Fruit fly (Drosophila melanogaster) whole organism, embryonic: ENCODE results near the gene CG2652.

Source experiments
- BEAF-32 ChIP-seq: fragments of 200-800 bp; sonication (Bioruptor generic); optimal IDR thresholded peaks from 3 replicates; lab custom pipeline; 2017; ENCODE audit warnings: missing biosample characterization, missing genetic modification characterization, mild to moderate bottlenecking, moderate library complexity, missing genetic modification reagents
- Bdp1 ChIP-seq: fragments of 200-800 bp; sonication (Bioruptor generic); optimal IDR thresholded peaks from 3 replicates; lab custom pipeline; 2016; ENCODE audit warnings: missing biosample characterization, missing genetic modification characterization
- CG15514 ChIP-seq: fragments of 200-800 bp; sonication (Bioruptor generic); optimal IDR thresholded peaks from 3 replicates; lab custom pipeline; 2017; ENCODE audit warnings: missing biosample characterization, missing genetic modification characterization, mild to moderate bottlenecking, moderate library complexity, missing genetic modification reagents
- CG1603 ChIP-seq: fragments of 200-800 bp; sonication (Bioruptor generic); optimal IDR thresholded peaks from 2 replicates; lab custom pipeline; 2019; ENCODE audit warnings: missing biosample characterization, mild to moderate bottlenecking, missing genetic modification characterization, moderate library complexity
- CG17328 ChIP-seq: fragments of 200-800 bp; sonication (Bioruptor generic); IDR thresholded peaks from 2 replicates; pipeline ENCODE4 v1.3.6; 2022; ENCODE audit warnings: missing biosample characterization, missing genetic modification characterization
- CG17829 ChIP-seq: fragments of 200-800 bp; optimal IDR thresholded peaks from 2 replicates; lab custom pipeline; 2019; ENCODE audit warnings: missing biosample characterization, mild to moderate bottlenecking, missing genetic modification characterization, moderate library complexity
- CG2678 ChIP-seq: fragments of 200-800 bp; sonication (Bioruptor generic); optimal IDR thresholded peaks from 3 replicates; lab custom pipeline; 2019; ENCODE audit warnings: missing biosample characterization, mild to moderate bottlenecking, missing genetic modification characterization, moderate library complexity
- CG31441 ChIP-seq: fragments of 200-800 bp; sonication (Bioruptor generic); IDR thresholded peaks from 2 replicates; pipeline ENCODE4 v1.3.6; 2022; ENCODE audit warnings: missing biosample characterization, missing genetic modification characterization
- CG3407 ChIP-seq: fragments of 200-800 bp; sonication (Bioruptor generic); optimal IDR thresholded peaks from 2 replicates; lab custom pipeline; 2018; ENCODE audit warnings: missing biosample characterization, mild to moderate bottlenecking, missing genetic modification characterization
- CG4730 ChIP-seq: fragments of 200-800 bp; sonication (Bioruptor generic); IDR thresholded peaks from 2 replicates; pipeline ENCODE4 v1.3.6; 2022; ENCODE audit warnings: missing biosample characterization, missing genetic modification characterization
- CG7745 ChIP-seq: fragments of 200-800 bp; sonication (Bioruptor generic); optimal IDR thresholded peaks from 2 replicates; lab custom pipeline; 2018; ENCODE audit warnings: missing biosample characterization, mild to moderate bottlenecking, missing genetic modification characterization, moderate library complexity
- CG8089 ChIP-seq: fragments of 200-800 bp; sonication (Bioruptor generic); optimal IDR thresholded peaks from 3 replicates; lab custom pipeline; 2016; ENCODE audit warnings: missing biosample characterization, missing genetic modification characterization
- CG8924 ChIP-seq: fragments of 200-800 bp; optimal IDR thresholded peaks from 3 replicates; lab custom pipeline; 2019; ENCODE audit warnings: missing biosample characterization, mild to moderate bottlenecking, missing genetic modification characterization, moderate library complexity
- Dll ChIP-seq: fragments of 200-800 bp; sonication (Bioruptor generic); IDR thresholded peaks from 4 replicates; pipeline ENCODE4 v1.3.6; 2022; ENCODE audit warnings: missing biosample characterization, missing genetic modification characterization; ENCODE audit not compliant: partially characterized antibody
- Doc3 ChIP-seq: fragments of 200-800 bp; sonication (Bioruptor generic); IDR thresholded peaks from 3 replicates; pipeline ENCODE4 v1.3.6; 2022; ENCODE audit warnings: missing biosample characterization, missing genetic modification characterization; ENCODE audit not compliant: partially characterized antibody
- E2f2 ChIP-seq: fragments of 200-800 bp; sonication (Bioruptor generic); IDR thresholded peaks from 2 replicates; pipeline ENCODE4 v1.3.6; 2022; ENCODE audit warnings: missing biosample characterization, missing genetic modification characterization
- HLH4C ChIP-seq: fragments of 200-800 bp; sonication (Bioruptor generic); IDR thresholded peaks from 3 replicates; pipeline ENCODE4 v1.3.6; 2022; ENCODE audit warnings: missing biosample characterization, missing genetic modification characterization; ENCODE audit not compliant: partially characterized antibody
- MBD-R2 ChIP-seq: fragments of 200-800 bp; sonication (Bioruptor generic); IDR thresholded peaks from 2 replicates; pipeline ENCODE4 v1.3.6; 2022; ENCODE audit warnings: missing biosample characterization, missing genetic modification characterization
- Max ChIP-seq: fragments of 200-800 bp; sonication (Bioruptor generic); optimal IDR thresholded peaks from 2 replicates; lab custom pipeline; 2016; ENCODE audit warnings: missing biosample characterization, mild to moderate bottlenecking, missing genetic modification characterization
- Myb ChIP-seq: fragments of 200-800 bp; sonication (Bioruptor generic); optimal IDR thresholded peaks from 2 replicates; lab custom pipeline; 2016; ENCODE audit warnings: missing biosample characterization, missing genetic modification characterization
- Pdp1 ChIP-seq, 2 experiments: fragments of 200-800 bp; sonication (Bioruptor generic); optimal IDR thresholded peaks; 3 replicates each; lab custom pipeline; 2016; ENCODE audit warnings: missing biosample characterization in 2 of 2, missing genetic modification characterization in 2 of 2, mild to moderate bottlenecking in 1 of 2, moderate library complexity in 1 of 2
- Scr ChIP-seq: fragments of 200-800 bp; sonication (Bioruptor generic); IDR thresholded peaks from 2 replicates; pipeline ENCODE4 v1.3.6; 2022; ENCODE audit warnings: missing biosample characterization, missing genetic modification characterization; ENCODE audit not compliant: partially characterized antibody
- Sry-β ChIP-seq: fragments of 200-800 bp; sonication (Bioruptor generic); optimal IDR thresholded peaks from 2 replicates; lab custom pipeline; 2018; ENCODE audit warnings: missing biosample characterization, mild to moderate bottlenecking, missing genetic modification characterization, moderate library complexity
- Sry-δ ChIP-seq: fragments of 200-800 bp; sonication (Bioruptor generic); optimal IDR thresholded peaks from 2 replicates; lab custom pipeline; 2016; ENCODE audit warnings: missing biosample characterization, missing genetic modification characterization
- Ssrp ChIP-seq: fragments of 200-800 bp; sonication (Bioruptor generic); optimal IDR thresholded peaks from 2 replicates; lab custom pipeline; 2018; ENCODE audit warnings: missing biosample characterization, mild to moderate bottlenecking, missing genetic modification characterization, moderate library complexity
- amos ChIP-seq: fragments of 200-800 bp; sonication (Bioruptor generic); IDR thresholded peaks from 2 replicates; pipeline ENCODE4 v1.3.6; 2022; ENCODE audit warnings: missing biosample characterization, missing genetic modification characterization; ENCODE audit not compliant: partially characterized antibody
- da ChIP-seq: fragments of 200-800 bp; sonication (Bioruptor generic); optimal IDR thresholded peaks from 2 replicates; lab custom pipeline; 2016; ENCODE audit warnings: missing biosample characterization, missing genetic modification characterization
- danr ChIP-seq: fragments of 200-800 bp; sonication (Bioruptor generic); IDR thresholded peaks from 2 replicates; pipeline ENCODE4 v1.3.6; 2022; ENCODE audit warnings: missing biosample characterization, missing genetic modification characterization
- dpn ChIP-seq, 2 experiments: fragments of 200-800 bp; sonication (Bioruptor generic); optimal IDR thresholded peaks; 3 replicates each; lab custom pipeline; 2016; ENCODE audit warnings: missing biosample characterization in 2 of 2, missing genetic modification characterization in 2 of 2
- esg ChIP-seq: fragments of 200-800 bp; sonication (Bioruptor generic); conservative IDR thresholded peaks from 2 replicates; pipeline ENCODE4 v1.3.6; 2022; ENCODE audit warnings: missing biosample characterization, missing genetic modification characterization
- gem ChIP-seq: fragments of 200-800 bp; sonication (Bioruptor generic); optimal IDR thresholded peaks from 2 replicates; lab custom pipeline; 2019; ENCODE audit warnings: missing biosample characterization, mild to moderate bottlenecking, missing genetic modification characterization, moderate library complexity
- grn ChIP-seq: fragments of 200-800 bp; sonication (Bioruptor generic); optimal IDR thresholded peaks from 3 replicates; lab custom pipeline; 2017; ENCODE audit warnings: missing biosample characterization, missing genetic modification characterization
- hth ChIP-seq: fragments of >200 bp; optimal IDR thresholded peaks from 2 replicates; lab custom pipeline; 2017; ENCODE audit warnings: inconsistent platforms
- insv ChIP-seq, 2 experiments: fragments of 200-800 bp; sonication (Bioruptor generic); optimal IDR thresholded peaks; 3 replicates each; lab custom pipeline; 2016 to 2018; ENCODE audit warnings: missing biosample characterization in 2 of 2, missing genetic modification characterization in 2 of 2
- mam ChIP-seq: fragments of 200-800 bp; sonication (Bioruptor generic); optimal IDR thresholded peaks from 3 replicates; lab custom pipeline; 2016; ENCODE audit warnings: missing biosample characterization, missing genetic modification characterization
- nom ChIP-seq: fragments of 200-800 bp; sonication (Bioruptor generic); optimal IDR thresholded peaks from 2 replicates; lab custom pipeline; 2017; ENCODE audit warnings: missing biosample characterization, missing genetic modification characterization, mild to moderate bottlenecking, moderate library complexity, missing genetic modification reagents
- pan ChIP-seq, 4 experiments: fragments of >200 bp in 3 of 4; fragments of 200-800 bp in 1 of 4; sonication (Bioruptor generic) in 1 of 4; optimal IDR thresholded peaks in 3 of 4; IDR thresholded peaks in 1 of 4; 2 replicates each; pipeline versions ENCODE4 v1.3.6 to Lab custom; 2017 to 2022; ENCODE audit warnings: missing biosample characterization in 2 of 4, missing genetic modification characterization in 2 of 4, mixed read lengths in 1 of 4
- prd ChIP-seq, 3 experiments: fragments of >200 bp in 2 of 3; fragments of 200-800 bp in 1 of 3; sonication (Bioruptor generic) in 1 of 3; optimal IDR thresholded peaks in 2 of 3; IDR thresholded peaks in 1 of 3; 2 replicates in 2 of 3; 3 replicates in 1 of 3; pipeline versions ENCODE4 v1.3.6 to Lab custom; 2017 to 2022; ENCODE audit warnings: missing biosample characterization in 1 of 3, missing genetic modification characterization in 1 of 3
- pzg ChIP-seq: fragments of 200-800 bp; sonication (Bioruptor generic); optimal IDR thresholded peaks from 3 replicates; lab custom pipeline; 2018; ENCODE audit warnings: missing biosample characterization, mild to moderate bottlenecking, missing genetic modification characterization, moderate library complexity
- seq ChIP-seq: fragments of 200-800 bp; sonication (Bioruptor generic); IDR thresholded peaks from 2 replicates; pipeline ENCODE4 v1.3.6; 2022; ENCODE audit warnings: missing biosample characterization, missing genetic modification characterization
- slbo ChIP-seq: fragments of 200-800 bp; sonication (Bioruptor generic); IDR thresholded peaks from 2 replicates; pipeline ENCODE4 v1.3.6; 2022; ENCODE audit warnings: missing biosample characterization, missing genetic modification characterization
- sna ChIP-seq: fragments of 200-800 bp; sonication (Bioruptor generic); IDR thresholded peaks from 2 replicates; pipeline ENCODE4 v1.3.6; 2022; ENCODE audit warnings: missing biosample characterization, missing genetic modification characterization; ENCODE audit not compliant: partially characterized antibody
- tio ChIP-seq: fragments of 200-800 bp; sonication (Bioruptor generic); optimal IDR thresholded peaks from 2 replicates; lab custom pipeline; 2017; ENCODE audit warnings: missing biosample characterization, missing genetic modification characterization, inconsistent platforms
- tll ChIP-seq, 2 experiments: fragments of 200-800 bp in 1 of 2; fragments of >200 bp in 1 of 2; sonication (Bioruptor generic) in 1 of 2; optimal IDR thresholded peaks; 2 replicates each; lab custom pipeline; 2017 to 2019; ENCODE audit warnings: missing biosample characterization in 2 of 2, missing genetic modification characterization in 2 of 2, mild to moderate bottlenecking in 1 of 2, moderate library complexity in 1 of 2
- vvl ChIP-seq: fragments of 200-800 bp; sonication (Bioruptor generic); IDR thresholded peaks from 2 replicates; pipeline ENCODE4 v1.3.6; 2022; ENCODE audit warnings: missing biosample characterization, missing genetic modification characterization
- z ChIP-seq: fragments of 200-800 bp; sonication (Bioruptor generic); IDR thresholded peaks from 3 replicates; pipeline ENCODE4 v1.3.6; 2022; ENCODE audit warnings: missing biosample characterization, missing genetic modification characterization

Gene CG2652

dm6 chrX:2704134-2704773, 21.5 kb upstream of the CG2652 start, which contains the start of gene eIF2Bbeta (continued):
- TF ChIP-seq Doc3 (GFP tag; lab: Robert Waterston, UW) (0 out of 3 replicates have a peak, but pooled peaks have one; percentile 20), seq (no peak), Sry-β (GFP tag; lab: Kevin White, UChicago) (peak; percentile 87), CG8089 (no peak), da (GFP tag; lab: Kevin White, UChicago) (no peak), slbo (GFP tag; lab: Robert Waterston, UW) (0 out of 2 replicates have a peak, but pooled peaks have one; percentile 3), Max (no peak), nom (no peak), CG8924 (no peak), vvl (no peak), mam (GFP tag; lab: Kevin White, UChicago) (no peak), dpn (GFP tag; optimal IDR thresholded peaks at IDR 0.05; lab: Kevin White, UChicago) (no peak), Myb (GFP tag; lab: Kevin White, UChicago) (peak; percentile 3), sna (GFP tag; lab: Robert Waterston, UW) (peak; percentile 17; the same call in 1 of the 2 replicates), z (GFP tag; lab: Robert Waterston, UW) (no peak), amos (peak; percentile 45), esg (0 out of 2 replicates have a peak, but pooled peaks have one; percentile 14), Bdp1 (GFP tag; lab: Kevin White, UChicago) (no peak), Pdp1 (GFP tag; optimal IDR thresholded peaks at IDR 0.05; lab: Kevin White, UChicago) (no peak), danr (GFP tag; lab: Robert Waterston, UW) (no peak), MBD-R2 (peak; percentile 44; the same call in 1 of the 2 replicates), Scr (GFP tag; lab: Robert Waterston, UW) (0 out of 2 replicates have a peak, but pooled peaks have one; percentile 21), CG17328 (GFP tag; lab: Robert Waterston, UW) (no peak), CG17829 (tag; lab: Kevin White, UChicago) (no peak), CG7745 (tag; lab: Kevin White, UChicago) (no peak), tll (GFP tag; optimal IDR thresholded peaks at IDR 0.05; lab: Kevin White, UChicago) (no peak), pzg (GFP tag; lab: Kevin White, UChicago) (peak; percentile 4), BEAF-32 (GFP tag; lab: Kevin White, UChicago) (peak; percentile 60), Ssrp (tag; lab: Kevin White, UChicago) (no peak), insv (GFP tag; optimal IDR thresholded peaks at IDR 0.05; lab: Kevin White, UChicago) (no peak), hth (lab: Kevin White, UChicago) (no peak), E2f2 (GFP tag; lab: Robert Waterston, UW) (no peak), CG2678 (tag; lab: Kevin White, UChicago) (no peak), Dll (GFP tag; lab: Robert Waterston, UW) (0 out of 4 replicates have a peak, but pooled peaks have one; percentile 30), CG1603 (tag; lab: Kevin White, UChicago) (peak; percentile 5), gem (tag; lab: Kevin White, UChicago) (no peak), CG15514 (GFP tag; lab: Kevin White, UChicago) (peak; percentile 27), HLH4C (GFP tag; lab: Robert Waterston, UW) (0 out of 3 replicates have a peak, but pooled peaks have one; percentile 16), grn (no peak), tio (GFP tag; lab: Kevin White, UChicago) (no peak), prd (optimal IDR thresholded peaks at IDR 0.05; lab: Kevin White, UChicago) (no peak), prd (GFP tag; IDR thresholded peaks at IDR 0.05; lab: Robert Waterston, UW) (0 out of 3 replicates have a peak, but pooled peaks have one; percentile 30), pan (optimal IDR thresholded peaks at IDR 0.05; lab: Kevin White, UChicago) (no peak), pan (GFP tag; optimal IDR thresholded peaks at IDR 0.05 in 1 of 2, IDR thresholded peaks at IDR 0.05 in 1 of 2) (peak in 1 of 2 experiments; percentile 9), CG31441 (GFP tag; lab: Robert Waterston, UW) (no peak), CG3407 (GFP tag; lab: Kevin White, UChicago) (no peak), CG4730 (GFP tag; lab: Robert Waterston, UW) (no peak), Sry-δ (peak; percentile 39)
